4 fruit fly cellular contexts compared by ENCODE assay signal in genomic region chrX:6646846-6647245, dm6.
A peak's percentile ranks its signal among the peaks of the same experiment; 100 is the strongest.
TF ChIP-seq lines count a peak whose summit lies in the region.

No protein-coding gene starts in this region.

- TF ChIP-seq CTCF in whole organism, embryonic (GFP tag; optimal IDR thresholded peaks at IDR 0.05; lab: Kevin White, UChicago): no peak

TF ChIP-seq in whole organism, embryonic, 481 proteins besides CTCF, POLR2A, EP300 and RAD21:
- TF ChIP-seq CG6813 (GFP tag; optimal IDR thresholded peaks at IDR 0.05; lab: Kevin White, UChicago) (no peak), Blimp-1 (GFP tag; optimal IDR thresholded peaks at IDR 0.05; lab: Kevin White, UChicago) (no peak), sens (GFP tag; lab: Kevin White, UChicago) (peak; percentile 53), Med (GFP tag; lab: Kevin White, UChicago) (peak; percentile 22)

TF ChIP-seq in whole organism, prepupa, 60 proteins besides CTCF, POLR2A, EP300 and RAD21 (continues in another document):
- peak; percentile 10 for TF ChIP-seq CG3032 (tag; optimal IDR thresholded peaks at IDR 0.05; lab: Kevin White, UChicago)
- peak; percentile 73 for TF ChIP-seq Eip78C (GFP tag; lab: Kevin White, UChicago)
- no peak for TF ChIP-seq dac (GFP tag; optimal IDR thresholded peaks at IDR 0.05; lab: Kevin White, UChicago)
- no peak for TF ChIP-seq CG6276 (GFP tag; optimal IDR thresholded peaks at IDR 0.05; lab: Kevin White, UChicago)
- TF ChIP-seq CG8119 (GFP tag; IDR thresholded peaks at IDR 0.05; lab: Robert Waterston, UW): peak; percentile 26; the same call in 1 of the 3 replicates
- no peak for TF ChIP-seq Blimp-1 (GFP tag; optimal IDR thresholded peaks at IDR 0.05; lab: Kevin White, UChicago)
- peak; percentile 18 for TF ChIP-seq Sox14 (GFP tag; optimal IDR thresholded peaks at IDR 0.05; lab: Kevin White, UChicago)
- TF ChIP-seq ss (GFP tag; optimal IDR thresholded peaks at IDR 0.05; lab: Kevin White, UChicago): peak in 1 of 2 experiments; percentile 21
- TF ChIP-seq CG3919 (GFP tag; optimal IDR thresholded peaks at IDR 0.05; lab: Kevin White, UChicago): peak; percentile 9
- TF ChIP-seq CG6163 (GFP tag; IDR thresholded peaks at IDR 0.05; lab: Robert Waterston, UW): 0 out of 3 replicates have a peak, but pooled peaks have one; percentile 28
- TF ChIP-seq Smox (GFP tag; optimal IDR thresholded peaks at IDR 0.05; lab: Kevin White, UChicago): peak; percentile 24
- TF ChIP-seq CG32006 (GFP tag; optimal IDR thresholded peaks at IDR 0.05; lab: Kevin White, UChicago): peak; percentile 37
- TF ChIP-seq CG6792 (GFP tag; optimal IDR thresholded peaks at IDR 0.05; lab: Kevin White, UChicago): peak; percentile 5
- TF ChIP-seq esn (GFP tag; optimal IDR thresholded peaks at IDR 0.05; lab: Kevin White, UChicago): peak; percentile 12
- peak; percentile 42; the same call in 1 of the 2 replicates for TF ChIP-seq CG15336 (GFP tag; IDR thresholded peaks at IDR 0.05; lab: Robert Waterston, UW)
- peak; percentile 3 for TF ChIP-seq Ets96B (tag; optimal IDR thresholded peaks at IDR 0.05; lab: Kevin White, UChicago)
- TF ChIP-seq spab (GFP tag; optimal IDR thresholded peaks at IDR 0.05; lab: Kevin White, UChicago): no peak
- TF ChIP-seq CG10631 (GFP tag; optimal IDR thresholded peaks at IDR 0.05; lab: Kevin White, UChicago): peak; percentile 25
- TF ChIP-seq achi (GFP tag; optimal IDR thresholded peaks at IDR 0.05; lab: Kevin White, UChicago): peak; percentile 31
- TF ChIP-seq salr (GFP tag; optimal IDR thresholded peaks at IDR 0.05; lab: Kevin White, UChicago): peak in 1 of 2 experiments; percentile 6
- peak; percentile 4 for TF ChIP-seq OdsH (GFP tag; optimal IDR thresholded peaks at IDR 0.05; lab: Kevin White, UChicago)
- no peak for TF ChIP-seq CG11762 (GFP tag; optimal IDR thresholded peaks at IDR 0.05; lab: Kevin White, UChicago; ENCODE audit: insufficient read depth)
- peak; percentile 26 for TF ChIP-seq acj6 (GFP tag; optimal IDR thresholded peaks at IDR 0.05; lab: Kevin White, UChicago)
- peak; percentile 64 for TF ChIP-seq svp (GFP tag; lab: Kevin White, UChicago)
- TF ChIP-seq Hr4 (GFP tag; optimal IDR thresholded peaks at IDR 0.05; lab: Kevin White, UChicago): peak; percentile 13
- TF ChIP-seq dsx (GFP tag; optimal IDR thresholded peaks at IDR 0.05; lab: Kevin White, UChicago; ENCODE audit: poor library complexity, severe bottlenecking): peak; percentile 1
- peak; percentile 9 for TF ChIP-seq Lpt (GFP tag; optimal IDR thresholded peaks at IDR 0.05; lab: Kevin White, UChicago)
- peak; percentile 13 for TF ChIP-seq CG31627 (GFP tag; optimal IDR thresholded peaks at IDR 0.05; lab: Kevin White, UChicago)

TF ChIP-seq in whole organism, pupa, 21 proteins besides CTCF, POLR2A, EP300 and RAD21:
- TF ChIP-seq CG9948 (tag; optimal IDR thresholded peaks at IDR 0.05; lab: Kevin White, UChicago): peak; percentile 13
- TF ChIP-seq CG14655 (GFP tag; optimal IDR thresholded peaks at IDR 0.05; lab: Kevin White, UChicago): peak; percentile 56
- no peak for TF ChIP-seq Ets98B (GFP tag; IDR thresholded peaks at IDR 0.05; lab: Robert Waterston, UW)
- TF ChIP-seq EcR (GFP tag; optimal IDR thresholded peaks at IDR 0.05; lab: Kevin White, UChicago): no peak
- TF ChIP-seq CG4496 (GFP tag; IDR thresholded peaks at IDR 0.05; lab: Robert Waterston, UW): no peak
- TF ChIP-seq CG10348 (GFP tag; IDR thresholded peaks at IDR 0.05; lab: Robert Waterston, UW): no peak
- no peak for TF ChIP-seq Pif1A (GFP tag; optimal IDR thresholded peaks at IDR 0.05; lab: Kevin White, UChicago)
- TF ChIP-seq CG32121 (GFP tag; IDR thresholded peaks at IDR 0.05; lab: Robert Waterston, UW): no peak
- TF ChIP-seq CG13204 (GFP tag; optimal IDR thresholded peaks at IDR 0.05; lab: Kevin White, UChicago): no peak
- no peak for TF ChIP-seq rn (GFP tag; IDR thresholded peaks at IDR 0.05; lab: Robert Waterston, UW)
- no peak for TF ChIP-seq Snoo (tag; optimal IDR thresholded peaks at IDR 0.05; lab: Kevin White, UChicago)
- peak; percentile 0 for TF ChIP-seq CG15710 (tag; optimal IDR thresholded peaks at IDR 0.05; lab: Kevin White, UChicago)
- TF ChIP-seq CG8301 (tag; optimal IDR thresholded peaks at IDR 0.05; lab: Kevin White, UChicago): peak; percentile 34
- no peak for TF ChIP-seq CG12605 (GFP tag; IDR thresholded peaks at IDR 0.05; lab: Robert Waterston, UW)
- no peak for TF ChIP-seq D1 (tag; optimal IDR thresholded peaks at IDR 0.05; lab: Kevin White, UChicago)
- 0 out of 3 replicates have a peak, but pooled peaks have one; percentile 34 for TF ChIP-seq fd96Ca (GFP tag; IDR thresholded peaks at IDR 0.05; lab: Robert Waterston, UW)
- TF ChIP-seq CG17806 (tag; optimal IDR thresholded peaks at IDR 0.05; lab: Kevin White, UChicago): peak; percentile 26
- no peak for TF ChIP-seq Pif1B (GFP tag; optimal IDR thresholded peaks at IDR 0.05; lab: Kevin White, UChicago)
- TF ChIP-seq CG8159 (tag; optimal IDR thresholded peaks at IDR 0.05; lab: Kevin White, UChicago): peak; percentile 18
- TF ChIP-seq CG34367 (tag; optimal IDR thresholded peaks at IDR 0.05; lab: Kevin White, UChicago): no peak
- no peak for TF ChIP-seq gl (tag; optimal IDR thresholded peaks at IDR 0.05; lab: Kevin White, UChicago)

TF ChIP-seq in whole organism, wandering third instar larva, 38 proteins besides CTCF, POLR2A, EP300 and RAD21:
- TF ChIP-seq HLH106 (tag; optimal IDR thresholded peaks at IDR 0.05; lab: Kevin White, UChicago) (peak; percentile 10), Hr78 (GFP tag; optimal IDR thresholded peaks at IDR 0.05; lab: Kevin White, UChicago) (no peak), Myc (optimal IDR thresholded peaks at IDR 0.05; lab: Kevin White, UChicago) (no peak), fru (GFP tag; optimal IDR thresholded peaks at IDR 0.05; lab: Kevin White, UChicago) (peak; percentile 22), woc (GFP tag; optimal IDR thresholded peaks at IDR 0.05; lab: Kevin White, UChicago) (peak; percentile 0)

Comparison
In these comparisons a context has a peak if more than half of its experiments do, and no peak if none do; other contexts are left out.
1. Of the 7 proteins assayed by ChIP-seq in both whole organism, embryonic and whole organism, prepupa: peak only in whole organism, embryonic: none; only in whole organism, prepupa: Lpt; in both: none; in neither: 6.